Worm (Caenorhabditis elegans) whole organism, mixed stage, embryonic: ENCODE measurements around the gene srv-2.

ENCODE experiments used
- bed-3 ChIP-seq: fragments of 200-800 bp; sonication (Bioruptor generic); optimal IDR thresholded peaks from 3 replicates; lab custom pipeline; 2018; ENCODE audit warnings: mild to moderate bottlenecking, missing genetic modification characterization, moderate library complexity, missing compliant biosample characterization
- blmp-1 ChIP-seq: fragments of 150-350 bp; optimal IDR thresholded peaks from 2 replicates; lab custom pipeline; 2014; ENCODE audit warnings: missing biosample characterization, missing genetic modification characterization
- ceh-39 ChIP-seq: fragments of 150-350 bp; optimal IDR thresholded peaks from 2 replicates; lab custom pipeline; 2014; ENCODE audit warnings: missing biosample characterization, missing genetic modification characterization
- ceh-43 ChIP-seq: fragments of 200-800 bp; sonication (Bioruptor generic); optimal IDR thresholded peaks from 2 replicates; lab custom pipeline; 2018; ENCODE audit warnings: mild to moderate bottlenecking, missing genetic modification characterization, moderate library complexity, missing compliant biosample characterization
- ces-1 ChIP-seq: fragments of 150-350 bp; optimal IDR thresholded peaks from 2 replicates; lab custom pipeline; 2014; ENCODE audit warnings: missing biosample characterization, missing genetic modification reagents, missing genetic modification characterization
- cnd-1 ChIP-seq: fragments of 200-800 bp; sonication (Bioruptor generic); optimal IDR thresholded peaks from 2 replicates; lab custom pipeline; 2018; ENCODE audit warnings: mild to moderate bottlenecking, missing genetic modification characterization, missing compliant biosample characterization
- drap-1 ChIP-seq: fragments of 200-800 bp; sonication (Bioruptor generic); optimal IDR thresholded peaks from 3 replicates; lab custom pipeline; 2018; ENCODE audit warnings: mild to moderate bottlenecking, missing genetic modification characterization, missing compliant biosample characterization
- lin-32 ChIP-seq: fragments of 200-800 bp; sonication (Bioruptor generic); optimal IDR thresholded peaks from 2 replicates; lab custom pipeline; 2018; ENCODE audit warnings: mild to moderate bottlenecking, missing genetic modification characterization, missing compliant biosample characterization
- mep-1 ChIP-seq: fragments of 150-350 bp; optimal IDR thresholded peaks from 2 replicates; lab custom pipeline; 2017; ENCODE audit warnings: missing biosample characterization, missing genetic modification reagents, missing genetic modification characterization, inconsistent platforms
- nhr-12 ChIP-seq: fragments of 150-350 bp; optimal IDR thresholded peaks from 2 replicates; lab custom pipeline; 2014; ENCODE audit warnings: missing biosample characterization, missing genetic modification characterization
- nhr-2 ChIP-seq: fragments of 150-350 bp; optimal IDR thresholded peaks from 2 replicates; lab custom pipeline; 2014; ENCODE audit warnings: missing biosample characterization, missing genetic modification characterization
- nhr-237 ChIP-seq: fragments of 150-350 bp; optimal IDR thresholded peaks from 2 replicates; lab custom pipeline; 2014; ENCODE audit warnings: missing biosample characterization, missing genetic modification characterization
- nhr-28 ChIP-seq: fragments of 150-350 bp; optimal IDR thresholded peaks from 2 replicates; lab custom pipeline; 2014; ENCODE audit warnings: missing biosample characterization, missing genetic modification characterization
- sem-2 ChIP-seq: fragments of 200-800 bp; sonication (Bioruptor generic); optimal IDR thresholded peaks from 2 replicates; lab custom pipeline; 2018; ENCODE audit warnings: mild to moderate bottlenecking, missing genetic modification characterization, missing compliant biosample characterization
- snpc-4 ChIP-seq: fragments of 150-350 bp; optimal IDR thresholded peaks from 2 replicates; lab custom pipeline; 2014; ENCODE audit warnings: missing biosample characterization, missing genetic modification characterization
- tbx-8 ChIP-seq: fragments of 200-800 bp; sonication (Bioruptor generic); optimal IDR thresholded peaks from 2 replicates; lab custom pipeline; 2018; ENCODE audit warnings: mild to moderate bottlenecking, missing genetic modification characterization, moderate library complexity, missing compliant biosample characterization
- unc-39 ChIP-seq: fragments of 150-350 bp; optimal IDR thresholded peaks from 2 replicates; lab custom pipeline; 2014; ENCODE audit warnings: missing biosample characterization, missing genetic modification characterization
- zip-8 ChIP-seq: fragments of 150-350 bp; optimal IDR thresholded peaks from 2 replicates; lab custom pipeline; 2014; ENCODE audit warnings: missing biosample characterization, missing genetic modification characterization

Gene srv-2

DNA sequence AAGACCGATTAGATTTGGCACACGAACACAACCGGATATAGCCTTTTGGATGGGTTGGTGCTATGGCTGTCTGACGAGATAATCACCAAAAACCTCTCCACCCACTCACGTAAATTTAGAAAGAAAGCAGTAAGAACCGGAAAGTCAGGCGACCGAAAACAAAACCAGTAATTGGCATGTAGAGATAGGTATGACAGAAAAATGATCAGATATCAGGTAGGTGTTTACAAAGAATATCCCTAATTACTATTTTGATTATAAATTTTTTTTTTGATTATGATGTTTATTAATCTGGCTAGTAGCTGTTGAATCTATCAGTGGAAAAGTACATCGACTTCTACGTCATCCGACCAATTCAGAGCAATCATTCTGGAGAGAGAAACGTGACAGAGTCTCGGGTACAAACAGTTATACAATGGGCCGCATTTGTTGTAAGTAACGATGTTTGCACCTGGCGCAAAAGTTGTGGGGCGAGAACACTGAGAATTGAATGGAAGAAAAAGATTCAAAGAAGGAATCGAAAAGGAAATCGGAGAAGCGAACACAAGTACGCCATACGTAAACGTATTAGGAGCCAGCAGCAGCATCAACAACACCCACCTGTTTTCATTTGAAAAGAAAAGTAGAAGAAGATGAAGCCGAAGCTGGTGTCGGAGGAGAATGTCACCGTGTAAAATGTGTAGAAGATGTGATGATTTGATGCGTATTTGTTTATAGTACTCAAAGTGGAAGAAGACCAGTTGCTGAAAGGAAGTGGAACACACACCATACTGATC is 51.0 kb downstream of the srv-2 start:
- TF ChIP-seq nhr-12 (tag; lab: Kevin White, UChicago) (no peak), ces-1 (GFP tag; lab: Kevin White, UChicago) (no peak), sem-2 (GFP tag; lab: Kevin White, UChicago) (no peak), nhr-237 (no peak), zip-8 (no peak), ceh-39 (no peak), unc-39 (tag; lab: Kevin White, UChicago) (no peak), nhr-2 (tag; lab: Kevin White, UChicago) (no peak), bed-3 (GFP tag; lab: Kevin White, UChicago) (no peak), mep-1 (no peak), tbx-8 (GFP tag; lab: Kevin White, UChicago) (no peak), snpc-4 (tag; lab: Kevin White, UChicago) (no peak), blmp-1 (tag; lab: Kevin White, UChicago) (no peak), lin-32 (GFP tag; lab: Kevin White, UChicago) (no peak), drap-1 (GFP tag; lab: Kevin White, UChicago) (no peak), cnd-1 (tag; lab: Kevin White, UChicago) (no peak), ceh-43 (GFP tag; lab: Kevin White, UChicago) (no peak), nhr-28 (tag; lab: Kevin White, UChicago) (no peak)
